Comparison of ENCODE assay signal across 2 fruit fly cellular contexts in genomic region chrX:15305975-15306909, dm6.
A peak's percentile ranks its signal among the peaks of the same experiment; 100 is the strongest.
TF ChIP-seq lines count a peak whose summit lies in the region.

No protein-coding gene starts in this region.

TF ChIP-seq in whole organism, embryonic, 481 proteins besides CTCF, POLR2A, EP300 and RAD21 (continued from another document):
- TF ChIP-seq exex (tag; optimal IDR thresholded peaks at IDR 0.05; lab: Kevin White, UChicago) (peak; percentile 12), gem (tag; optimal IDR thresholded peaks at IDR 0.05; lab: Kevin White, UChicago) (peak; percentile 12), crol (GFP tag; IDR thresholded peaks at IDR 0.05; lab: Robert Waterston, UW) (peak; percentile 62), dysf (GFP tag; IDR thresholded peaks at IDR 0.05; lab: Robert Waterston, UW) (0 out of 3 replicates have a peak, but pooled peaks have one; percentile 23), lab (GFP tag; optimal IDR thresholded peaks at IDR 0.05; lab: Kevin White, UChicago) (peak; percentile 25), CG4707 (GFP tag; optimal IDR thresholded peaks at IDR 0.05; lab: Kevin White, UChicago) (no peak), row (GFP tag; IDR thresholded peaks at IDR 0.05; lab: Robert Waterston, UW) (peak; percentile 30; the same call in 1 of the 3 replicates), nom (GFP tag; optimal IDR thresholded peaks at IDR 0.05; lab: Kevin White, UChicago) (peak; percentile 42), CG13287 (GFP tag; IDR thresholded peaks at IDR 0.05; lab: Robert Waterston, UW; ENCODE audit: partially characterized antibody) (peak; percentile 8; the same call in 1 of the 2 replicates), schlank (tag; optimal IDR thresholded peaks at IDR 0.05; lab: Kevin White, UChicago) (no peak), CG8765 (GFP tag; IDR thresholded peaks at IDR 0.05; lab: Robert Waterston, UW) (no peak), slp2 (GFP tag; optimal IDR thresholded peaks at IDR 0.05; lab: Kevin White, UChicago) (no peak), gsb (GFP tag; IDR thresholded peaks at IDR 0.05; lab: Robert Waterston, UW) (no peak), CG4360 (GFP tag; IDR thresholded peaks at IDR 0.05; lab: Robert Waterston, UW) (peak; percentile 55), CG33557 (GFP tag; optimal IDR thresholded peaks at IDR 0.05; lab: Kevin White, UChicago) (no peak), Sox102F (GFP tag; optimal IDR thresholded peaks at IDR 0.05; lab: Kevin White, UChicago) (peak; percentile 30), Aef1 (GFP tag; IDR thresholded peaks at IDR 0.05; lab: Robert Waterston, UW) (peak; percentile 71), abd-A (tag; optimal IDR thresholded peaks at IDR 0.05; lab: Kevin White, UChicago) (peak; percentile 42), Deaf1 (tag; optimal IDR thresholded peaks at IDR 0.05; lab: Kevin White, UChicago) (peak; percentile 20), vvl (GFP tag; IDR thresholded peaks at IDR 0.05; lab: Robert Waterston, UW) (0 out of 2 replicates have a peak, but pooled peaks have one; percentile 23), gsb-n (tag; optimal IDR thresholded peaks at IDR 0.05; lab: Kevin White, UChicago) (no peak), Meics (GFP tag; optimal IDR thresholded peaks at IDR 0.05; lab: Kevin White, UChicago) (no peak), ci (GFP tag; IDR thresholded peaks at IDR 0.05; lab: Robert Waterston, UW) (peak; percentile 17; the same call in 1 of the 3 replicates), CG1832 (GFP tag; optimal IDR thresholded peaks at IDR 0.05; lab: Kevin White, UChicago) (peak; percentile 71), CG30403 (GFP tag; optimal IDR thresholded peaks at IDR 0.05; lab: Kevin White, UChicago) (peak; percentile 0), ftz-f1 (GFP tag; optimal IDR thresholded peaks at IDR 0.05; lab: Kevin White, UChicago) (peak; percentile 12), pan (optimal IDR thresholded peaks at IDR 0.05; lab: Kevin White, UChicago) (no peak), pan (GFP tag; optimal IDR thresholded peaks at IDR 0.05 in 1 of 2, IDR thresholded peaks at IDR 0.05 in 1 of 2) (peak in 1 of 2 experiments; percentile 17), gfzf (GFP tag; optimal IDR thresholded peaks at IDR 0.05; lab: Kevin White, UChicago) (peak; percentile 9), Med (GFP tag; lab: Kevin White, UChicago) (peak; percentile 75), CG15514 (GFP tag; optimal IDR thresholded peaks at IDR 0.05; lab: Kevin White, UChicago) (peak; percentile 3), CG31441 (GFP tag; IDR thresholded peaks at IDR 0.05; lab: Robert Waterston, UW) (0 out of 2 replicates have a peak, but pooled peaks have one; percentile 16), mirr (GFP tag; optimal IDR thresholded peaks at IDR 0.05; lab: Kevin White, UChicago) (peak; percentile 24), CG3163 (GFP tag; optimal IDR thresholded peaks at IDR 0.05; lab: Kevin White, UChicago) (peak; percentile 57), CG6689 (GFP tag; IDR thresholded peaks at IDR 0.05; lab: Robert Waterston, UW) (no peak), dmrt99B (tag; optimal IDR thresholded peaks at IDR 0.05; lab: Kevin White, UChicago) (peak; percentile 1), onecut (GFP tag; IDR thresholded peaks at IDR 0.05; lab: Robert Waterston, UW) (peak; percentile 68)
TF ChIP-seq in whole organism, embryonic: peak in this region for 37.

TF ChIP-seq in whole organism, prepupa, 60 proteins besides CTCF, POLR2A, EP300 and RAD21 (continued from another document):
- TF ChIP-seq Blimp-1 (GFP tag; optimal IDR thresholded peaks at IDR 0.05; lab: Kevin White, UChicago) (no peak), CG16779 (tag; optimal IDR thresholded peaks at IDR 0.05; lab: Kevin White, UChicago) (peak; percentile 18), vri (GFP tag; optimal IDR thresholded peaks at IDR 0.05; lab: Kevin White, UChicago) (peak; percentile 74), Eip75B (GFP tag; optimal IDR thresholded peaks at IDR 0.05; lab: Kevin White, UChicago) (no peak), Smox (GFP tag; optimal IDR thresholded peaks at IDR 0.05; lab: Kevin White, UChicago) (peak; percentile 5), CG8632 (GFP tag; optimal IDR thresholded peaks at IDR 0.05; lab: Kevin White, UChicago) (no peak), Eip93F (GFP tag; optimal IDR thresholded peaks at IDR 0.05; lab: Kevin White, UChicago) (peak; percentile 75), CG3919 (GFP tag; optimal IDR thresholded peaks at IDR 0.05; lab: Kevin White, UChicago) (peak; percentile 26), CG1621 (tag; optimal IDR thresholded peaks at IDR 0.05; lab: Kevin White, UChicago) (no peak), CG8119 (GFP tag; IDR thresholded peaks at IDR 0.05; lab: Robert Waterston, UW) (0 out of 3 replicates have a peak, but pooled peaks have one; percentile 26), Sox14 (GFP tag; optimal IDR thresholded peaks at IDR 0.05; lab: Kevin White, UChicago) (peak; percentile 68), Lpt (GFP tag; optimal IDR thresholded peaks at IDR 0.05; lab: Kevin White, UChicago) (no peak), CG6792 (GFP tag; optimal IDR thresholded peaks at IDR 0.05; lab: Kevin White, UChicago) (peak; percentile 3), Met (GFP tag; optimal IDR thresholded peaks at IDR 0.05; lab: Kevin White, UChicago) (peak; percentile 28), eg (GFP tag; IDR thresholded peaks at IDR 0.05; lab: Robert Waterston, UW) (no peak), CG3032 (tag; optimal IDR thresholded peaks at IDR 0.05; lab: Kevin White, UChicago) (no peak), svp (GFP tag; lab: Kevin White, UChicago) (peak; percentile 84), Hr4 (GFP tag; optimal IDR thresholded peaks at IDR 0.05; lab: Kevin White, UChicago) (peak; percentile 5), Sox102F (GFP tag; optimal IDR thresholded peaks at IDR 0.05; lab: Kevin White, UChicago) (peak; percentile 42), CG4318 (GFP tag; optimal IDR thresholded peaks at IDR 0.05; lab: Kevin White, UChicago) (no peak), pdm3 (GFP tag; optimal IDR thresholded peaks at IDR 0.05; lab: Kevin White, UChicago) (no peak), fkh (GFP tag; optimal IDR thresholded peaks at IDR 0.05; lab: Kevin White, UChicago) (peak; percentile 29), esn (GFP tag; optimal IDR thresholded peaks at IDR 0.05; lab: Kevin White, UChicago) (peak; percentile 27)
